Fruit fly (Drosophila melanogaster) whole organism, embryonic: ENCODE results near the gene Pcyt1.

ENCODE experiments used
- Aef1 ChIP-seq: fragments of 200-800 bp; sonication (Bioruptor generic); IDR thresholded peaks from 3 replicates; pipeline ENCODE4 v1.3.6; 2022; ENCODE audit warnings: missing biosample characterization, missing genetic modification characterization
- Atf3 ChIP-seq: fragments of 200-800 bp; sonication (Bioruptor generic); optimal IDR thresholded peaks from 3 replicates; lab custom pipeline; 2016; ENCODE audit warnings: missing biosample characterization, missing genetic modification characterization
- B-H1 ChIP-seq: fragments of 200-800 bp; sonication (Bioruptor generic); IDR thresholded peaks from 3 replicates; pipeline ENCODE4 v1.3.6; 2022; ENCODE audit warnings: missing biosample characterization, missing genetic modification characterization
- CG11093 ChIP-seq: fragments of 200-800 bp; sonication (Bioruptor generic); IDR thresholded peaks from 3 replicates; pipeline ENCODE4 v1.3.6; 2022; ENCODE audit warnings: missing biosample characterization, missing genetic modification characterization
- CG13123 ChIP-seq: fragments of 200-800 bp; sonication (Bioruptor generic); optimal IDR thresholded peaks from 2 replicates; lab custom pipeline; 2016; ENCODE audit warnings: missing biosample characterization, missing genetic modification characterization
- CG14667 ChIP-seq: fragments of 200-800 bp; sonication (Bioruptor generic); IDR thresholded peaks from 2 replicates; pipeline ENCODE4 v1.3.6; 2022; ENCODE audit warnings: missing biosample characterization, missing genetic modification characterization
- CG17186 ChIP-seq: fragments of 200-800 bp; sonication (Bioruptor generic); optimal IDR thresholded peaks from 3 replicates; lab custom pipeline; 2017; ENCODE audit warnings: missing biosample characterization, missing genetic modification reagents, missing genetic modification characterization
- CG17361 ChIP-seq: fragments of 200-800 bp; sonication (Bioruptor generic); IDR thresholded peaks from 3 replicates; pipeline ENCODE4 v1.3.6; 2022; ENCODE audit warnings: missing biosample characterization, missing genetic modification characterization
- CG2202 ChIP-seq: fragments of 200-800 bp; sonication (Bioruptor generic); optimal IDR thresholded peaks from 2 replicates; lab custom pipeline; 2018; ENCODE audit warnings: missing biosample characterization, mild to moderate bottlenecking, missing genetic modification characterization
- CG2678 ChIP-seq: fragments of 200-800 bp; sonication (Bioruptor generic); optimal IDR thresholded peaks from 3 replicates; lab custom pipeline; 2019; ENCODE audit warnings: missing biosample characterization, mild to moderate bottlenecking, missing genetic modification characterization, moderate library complexity
- CG34224 ChIP-seq: fragments of 200-800 bp; sonication (Bioruptor generic); IDR thresholded peaks from 3 replicates; pipeline ENCODE4 v1.3.6; 2022; ENCODE audit warnings: missing biosample characterization, missing genetic modification characterization; ENCODE audit not compliant: partially characterized antibody
- CG3847 ChIP-seq: fragments of 200-800 bp; sonication (Bioruptor generic); IDR thresholded peaks from 2 replicates; pipeline ENCODE4 v1.3.6; 2022; ENCODE audit warnings: missing biosample characterization, missing genetic modification characterization
- CG3995 ChIP-seq: fragments of 200-800 bp; sonication (Bioruptor generic); optimal IDR thresholded peaks from 3 replicates; lab custom pipeline; 2016; ENCODE audit warnings: missing biosample characterization, missing genetic modification characterization
- CG4360 ChIP-seq: fragments of 200-800 bp; sonication (Bioruptor generic); IDR thresholded peaks from 2 replicates; pipeline ENCODE4 v1.3.6; 2022; ENCODE audit warnings: missing biosample characterization, missing genetic modification characterization
- CG5245 ChIP-seq: fragments of 200-800 bp; sonication (Bioruptor generic); optimal IDR thresholded peaks from 3 replicates; lab custom pipeline; 2016; ENCODE audit warnings: missing biosample characterization, missing genetic modification characterization
- CG6689 ChIP-seq: fragments of 200-800 bp; sonication (Bioruptor generic); IDR thresholded peaks from 2 replicates; pipeline ENCODE4 v1.3.6; 2022; ENCODE audit warnings: missing biosample characterization, missing genetic modification characterization
- CG6791 ChIP-seq: fragments of 200-800 bp; sonication (Bioruptor generic); IDR thresholded peaks from 3 replicates; pipeline ENCODE4 v1.3.6; 2022; ENCODE audit warnings: missing biosample characterization, missing genetic modification characterization; ENCODE audit not compliant: partially characterized antibody
- Camta ChIP-seq: fragments of 200-800 bp; sonication (Bioruptor generic); optimal IDR thresholded peaks from 2 replicates; lab custom pipeline; 2016; ENCODE audit warnings: missing biosample characterization, missing genetic modification characterization
- Dek ChIP-seq: fragments of 200-800 bp; sonication (Bioruptor generic); optimal IDR thresholded peaks from 3 replicates; lab custom pipeline; 2019; ENCODE audit warnings: missing biosample characterization, mild to moderate bottlenecking, missing genetic modification characterization, moderate library complexity
- Gug ChIP-seq: fragments of 200-800 bp; sonication (Bioruptor generic); IDR thresholded peaks from 4 replicates; pipeline ENCODE4 v1.3.6; 2022; ENCODE audit warnings: missing biosample characterization, missing genetic modification characterization
- Hmx ChIP-seq: fragments of 200-800 bp; sonication (Bioruptor generic); optimal IDR thresholded peaks from 2 replicates; lab custom pipeline; 2016; ENCODE audit warnings: missing biosample characterization, missing genetic modification characterization
- Lhr ChIP-seq: fragments of 200-800 bp; sonication (Bioruptor generic); optimal IDR thresholded peaks from 3 replicates; lab custom pipeline; 2017; ENCODE audit warnings: mild to moderate bottlenecking, missing biosample characterization, missing genetic modification reagents, missing genetic modification characterization
- MTF-1 ChIP-seq: fragments of 200-800 bp; sonication (Bioruptor generic); optimal IDR thresholded peaks from 2 replicates; lab custom pipeline; 2018; ENCODE audit warnings: missing biosample characterization, mild to moderate bottlenecking, missing genetic modification characterization, borderline replicate concordance
- Meics ChIP-seq: fragments of 200-800 bp; sonication (Bioruptor generic); optimal IDR thresholded peaks from 2 replicates; lab custom pipeline; 2017; ENCODE audit warnings: missing biosample characterization, mild to moderate bottlenecking, missing genetic modification characterization
- Xbp1 ChIP-seq: fragments of 200-800 bp; sonication (Bioruptor generic); optimal IDR thresholded peaks from 3 replicates; lab custom pipeline; 2016; ENCODE audit warnings: missing biosample characterization, mild to moderate bottlenecking, missing genetic modification characterization
- YL-1 ChIP-seq: fragments of 200-800 bp; sonication (Bioruptor generic); optimal IDR thresholded peaks from 3 replicates; lab custom pipeline; 2017; ENCODE audit warnings: missing biosample characterization, mild to moderate bottlenecking, missing genetic modification characterization
- ab ChIP-seq: fragments of 200-800 bp; sonication (Bioruptor generic); optimal IDR thresholded peaks from 2 replicates; lab custom pipeline; 2016; ENCODE audit warnings: missing biosample characterization, missing genetic modification characterization
- abd-A ChIP-seq: fragments of 200-800 bp; sonication (Bioruptor generic); optimal IDR thresholded peaks from 3 replicates; lab custom pipeline; 2019; ENCODE audit warnings: missing biosample characterization, mild to moderate bottlenecking, missing genetic modification characterization, moderate library complexity
- bab2 ChIP-seq: fragments of 200-800 bp; sonication (Bioruptor generic); optimal IDR thresholded peaks from 2 replicates; lab custom pipeline; 2016; ENCODE audit warnings: missing biosample characterization, missing genetic modification characterization
- cas ChIP-seq: fragments of 200-800 bp; sonication (Bioruptor generic); IDR thresholded peaks from 2 replicates; pipeline ENCODE4 v1.3.6; 2022; ENCODE audit warnings: missing biosample characterization, missing genetic modification characterization
- chinmo ChIP-seq: fragments of 200-800 bp; sonication (Bioruptor generic); IDR thresholded peaks from 4 replicates; pipeline ENCODE4 v1.3.6; 2022; ENCODE audit warnings: missing biosample characterization, missing genetic modification characterization; ENCODE audit not compliant: partially characterized antibody
- disco-r ChIP-seq: fragments of 200-800 bp; sonication (Bioruptor generic); optimal IDR thresholded peaks from 2 replicates; lab custom pipeline; 2016; ENCODE audit warnings: missing biosample characterization, missing genetic modification characterization
- dmrt11E ChIP-seq: fragments of 200-800 bp; sonication (Bioruptor generic); optimal IDR thresholded peaks from 3 replicates; lab custom pipeline; 2018; ENCODE audit warnings: missing biosample characterization, mild to moderate bottlenecking, missing genetic modification characterization, moderate library complexity
- dmrt99B ChIP-seq: fragments of 200-800 bp; sonication (Bioruptor generic); optimal IDR thresholded peaks from 2 replicates; lab custom pipeline; 2018; ENCODE audit warnings: missing biosample characterization, mild to moderate bottlenecking, missing genetic modification characterization, moderate library complexity
- dpn ChIP-seq, 2 experiments: fragments of 200-800 bp; sonication (Bioruptor generic); optimal IDR thresholded peaks; 3 replicates each; lab custom pipeline; 2016; ENCODE audit warnings: missing biosample characterization in 2 of 2, missing genetic modification characterization in 2 of 2
- en ChIP-seq: fragments of 200-800 bp; sonication (Bioruptor generic); optimal IDR thresholded peaks from 2 replicates; lab custom pipeline; 2016; ENCODE audit warnings: missing biosample characterization, missing genetic modification characterization
- gce ChIP-seq: fragments of 200-800 bp; sonication (Bioruptor generic); IDR thresholded peaks from 3 replicates; pipeline ENCODE4 v1.3.6; 2022; ENCODE audit warnings: missing biosample characterization, missing genetic modification characterization
- gem ChIP-seq: fragments of 200-800 bp; sonication (Bioruptor generic); optimal IDR thresholded peaks from 2 replicates; lab custom pipeline; 2019; ENCODE audit warnings: missing biosample characterization, mild to moderate bottlenecking, missing genetic modification characterization, moderate library complexity
- gt ChIP-seq: fragments of 200-800 bp; sonication (Bioruptor generic); IDR thresholded peaks from 2 replicates; pipeline ENCODE4 v1.3.6; 2022; ENCODE audit warnings: missing biosample characterization, missing genetic modification characterization
- lov ChIP-seq, 2 experiments: fragments of 200-800 bp in 1 of 2; fragments of >200 bp in 1 of 2; sonication (Bioruptor generic) in 1 of 2; IDR thresholded peaks in 1 of 2; optimal IDR thresholded peaks in 1 of 2; 2 replicates in 1 of 2; 3 replicates in 1 of 2; pipeline versions ENCODE4 v1.3.6 to Lab custom; 2017 to 2022; ENCODE audit warnings: missing biosample characterization in 1 of 2, missing genetic modification characterization in 1 of 2
- mld ChIP-seq: fragments of 200-800 bp; sonication (Bioruptor generic); IDR thresholded peaks from 3 replicates; pipeline ENCODE4 v1.3.6; 2022; ENCODE audit warnings: missing biosample characterization, missing genetic modification characterization; ENCODE audit not compliant: partially characterized antibody
- phol ChIP-seq: fragments of 200-800 bp; sonication (Bioruptor generic); optimal IDR thresholded peaks from 3 replicates; lab custom pipeline; 2018; ENCODE audit warnings: missing biosample characterization, mild to moderate bottlenecking, missing genetic modification characterization, moderate library complexity
- pzg ChIP-seq: fragments of 200-800 bp; sonication (Bioruptor generic); optimal IDR thresholded peaks from 3 replicates; lab custom pipeline; 2018; ENCODE audit warnings: missing biosample characterization, mild to moderate bottlenecking, missing genetic modification characterization, moderate library complexity
- rib ChIP-seq: fragments of 200-800 bp; sonication (Bioruptor generic); IDR thresholded peaks from 2 replicates; pipeline ENCODE4 v1.3.6; 2022; ENCODE audit warnings: missing biosample characterization, missing genetic modification characterization
- sens-2 ChIP-seq: fragments of 200-800 bp; sonication (Bioruptor generic); IDR thresholded peaks from 2 replicates; pipeline ENCODE4 v1.3.6; 2022; ENCODE audit warnings: missing biosample characterization, missing genetic modification characterization
- tx ChIP-seq: fragments of 200-800 bp; sonication (Bioruptor generic); optimal IDR thresholded peaks from 2 replicates; lab custom pipeline; 2016; ENCODE audit warnings: missing biosample characterization, missing genetic modification characterization
- vfl ChIP-seq: fragments of 200-800 bp; sonication (Bioruptor generic); optimal IDR thresholded peaks from 2 replicates; lab custom pipeline; 2016; ENCODE audit warnings: missing biosample characterization, missing genetic modification characterization
- zfh1 ChIP-seq: fragments of 200-800 bp; sonication (Bioruptor generic); IDR thresholded peaks from 3 replicates; pipeline ENCODE4 v1.3.6; 2022; ENCODE audit warnings: missing biosample characterization, missing genetic modification characterization

Pcyt1 gene

dm6 chr3L:1536487-1537337 lies 9.2 kb upstream of the Pcyt1 start, which contains the start of the genes CG12091 and pns (continued):
- peak; percentile 18; the same call in 1 of the 3 replicates for TF ChIP-seq CG6791 (GFP tag; lab: Robert Waterston, UW)
- peak; percentile 2; the same call in 1 of the 4 replicates for TF ChIP-seq Gug (GFP tag; lab: Robert Waterston, UW)
- TF ChIP-seq B-H1 (GFP tag; lab: Robert Waterston, UW) = peak; percentile 67
- TF ChIP-seq disco-r (GFP tag; lab: Kevin White, UChicago) = peak; percentile 16
- peak; percentile 70 for TF ChIP-seq CG5245 (GFP tag; lab: Kevin White, UChicago)
- TF ChIP-seq dpn (GFP tag; optimal IDR thresholded peaks at IDR 0.05; lab: Kevin White, UChicago) = peak; percentile 70 to 74
- 0 out of 2 replicates have a peak, but pooled peaks have one; percentile 10 for TF ChIP-seq CG14667 (GFP tag; lab: Robert Waterston, UW)
- peak; percentile 87 for TF ChIP-seq Meics (GFP tag; lab: Kevin White, UChicago)
- peak; percentile 71 for TF ChIP-seq Xbp1 (GFP tag; lab: Kevin White, UChicago)
- TF ChIP-seq abd-A (tag; lab: Kevin White, UChicago) = peak; percentile 89
- TF ChIP-seq Aef1 (GFP tag; lab: Robert Waterston, UW) = peak; percentile 29; the same call in 2 of the 3 replicates
- peak; percentile 64 for TF ChIP-seq dmrt11E (tag; lab: Kevin White, UChicago)
- peak; percentile 70 for TF ChIP-seq Lhr (GFP tag; lab: Kevin White, UChicago)
- no peak for TF ChIP-seq gce (GFP tag; lab: Robert Waterston, UW)
- peak; percentile 64 for TF ChIP-seq CG3995 (GFP tag; lab: Kevin White, UChicago)
- peak; percentile 67 for TF ChIP-seq Camta (GFP tag; lab: Kevin White, UChicago)
- peak; percentile 40 for TF ChIP-seq vfl (GFP tag; lab: Kevin White, UChicago)
- TF ChIP-seq CG17361 = peak; percentile 74
- TF ChIP-seq dmrt99B (tag; lab: Kevin White, UChicago) = no peak
- 0 out of 4 replicates have a peak, but pooled peaks have one; percentile 21 for TF ChIP-seq chinmo
- TF ChIP-seq Hmx (GFP tag; lab: Kevin White, UChicago) = peak; percentile 38
- TF ChIP-seq CG2202 (tag; lab: Kevin White, UChicago) = peak; percentile 52
- TF ChIP-seq CG17186 (GFP tag; lab: Kevin White, UChicago) = peak; percentile 45
- TF ChIP-seq mld = no peak
- peak; percentile 61 for TF ChIP-seq tx (GFP tag; lab: Kevin White, UChicago)
- no peak for TF ChIP-seq MTF-1 (GFP tag; lab: Kevin White, UChicago)
- TF ChIP-seq cas (GFP tag; lab: Robert Waterston, UW) = peak; percentile 27; the same call in 1 of the 2 replicates
- peak; percentile 73 for TF ChIP-seq CG3847 (GFP tag; lab: Robert Waterston, UW)
- peak; percentile 78 for TF ChIP-seq gem
- TF ChIP-seq Atf3 (GFP tag; lab: Kevin White, UChicago) = peak; percentile 41
- peak; percentile 26 for TF ChIP-seq en (GFP tag; lab: Kevin White, UChicago)
- no peak for TF ChIP-seq lov (optimal IDR thresholded peaks at IDR 0.05; lab: Kevin White, UChicago)
- TF ChIP-seq lov (GFP tag; IDR thresholded peaks at IDR 0.05; lab: Robert Waterston, UW) = no peak
- peak; percentile 18; the same call in 1 of the 2 replicates for TF ChIP-seq CG4360 (GFP tag; lab: Robert Waterston, UW)
- peak; percentile 44; the same call in 1 of the 2 replicates for TF ChIP-seq sens-2 (GFP tag; lab: Robert Waterston, UW)
- TF ChIP-seq CG13123 (GFP tag; lab: Kevin White, UChicago) = peak; percentile 46
- TF ChIP-seq ab (GFP tag; lab: Kevin White, UChicago) = no peak
- TF ChIP-seq CG6689 (GFP tag; lab: Robert Waterston, UW) = peak; percentile 64
- TF ChIP-seq CG11093 = no peak
- peak; percentile 96 for TF ChIP-seq pzg (GFP tag; lab: Kevin White, UChicago)
- peak; percentile 82 for TF ChIP-seq YL-1 (GFP tag; lab: Kevin White, UChicago)
- TF ChIP-seq gt (GFP tag; lab: Robert Waterston, UW) = no peak
- no peak for TF ChIP-seq CG34224
- TF ChIP-seq zfh1 (GFP tag; lab: Robert Waterston, UW) = peak; percentile 39; the same call in 1 of the 3 replicates
- TF ChIP-seq phol (tag; lab: Kevin White, UChicago) = peak; percentile 82
- no peak for TF ChIP-seq rib (GFP tag; lab: Robert Waterston, UW)
- peak; percentile 46 for TF ChIP-seq Dek (tag; lab: Kevin White, UChicago)
- TF ChIP-seq bab2 (GFP tag; lab: Kevin White, UChicago) = peak; percentile 78
- TF ChIP-seq CG2678 (tag; lab: Kevin White, UChicago) = peak; percentile 68
